In genomic region chr2L:22018861-22019270, dm6 we compare ENCODE assay signal across 7 fruit fly cellular contexts.
TF ChIP-seq lines count a peak whose summit lies in the region.

Gene tio (plus strand): TSS chr2L:22019208.

- TF ChIP-seq CTCF in whole organism, embryonic (GFP tag; optimal IDR thresholded peaks at IDR 0.05; lab: Kevin White, UChicago): no peak

TF ChIP-seq in Kc167, 6 proteins besides CTCF, POLR2A, EP300 and RAD21:
- TF ChIP-seq Myc (optimal IDR thresholded peaks at IDR 0.05; lab: Kevin White, UChicago) (no peak), Sin3A (optimal IDR thresholded peaks at IDR 0.05; lab: Kevin White, UChicago) (no peak), ttk (optimal IDR thresholded peaks at IDR 0.05; lab: Kevin White, UChicago) (no peak), insv (optimal IDR thresholded peaks at IDR 0.05; lab: Kevin White, UChicago) (peak; percentile 68)
TF ChIP-seq in Kc167: peak in this region for 1.

TF ChIP-seq in whole organism, 6 proteins besides CTCF, POLR2A, EP300 and RAD21:
- TF ChIP-seq CG8478 (optimal IDR thresholded peaks at IDR 0.05; lab: Kevin White, UChicago) (no peak), Dll (optimal IDR thresholded peaks at IDR 0.05; lab: Kevin White, UChicago) (peak; percentile 96)

TF ChIP-seq in whole organism, adult, 20 proteins besides CTCF, POLR2A, EP300 and RAD21:
- no peak for TF ChIP-seq cnc (optimal IDR thresholded peaks at IDR 0.05; lab: Kevin White, UChicago)
- TF ChIP-seq CG1620 (GFP tag; optimal IDR thresholded peaks at IDR 0.05; lab: Kevin White, UChicago): no peak
- TF ChIP-seq pad (GFP tag; optimal IDR thresholded peaks at IDR 0.05; lab: Kevin White, UChicago): peak; percentile 97
- no peak for TF ChIP-seq ovo (GFP tag; optimal IDR thresholded peaks at IDR 0.05; lab: Kevin White, UChicago)

TF ChIP-seq in whole organism, embryonic, 481 proteins besides CTCF, POLR2A, EP300 and RAD21 (continues in another document):
- TF ChIP-seq ranshi (GFP tag; IDR thresholded peaks at IDR 0.05; lab: Robert Waterston, UW) (no peak), Myb (GFP tag; optimal IDR thresholded peaks at IDR 0.05; lab: Kevin White, UChicago) (no peak), Six4 (GFP tag; optimal IDR thresholded peaks at IDR 0.05; lab: Kevin White, UChicago) (no peak), hth (optimal IDR thresholded peaks at IDR 0.05; lab: Kevin White, UChicago) (peak; percentile 29), tll (GFP tag; optimal IDR thresholded peaks at IDR 0.05; lab: Kevin White, UChicago) (peak in 1 of 2 experiments; percentile 18), Hr3 (GFP tag; optimal IDR thresholded peaks at IDR 0.05; lab: Kevin White, UChicago) (no peak), CG2129 (GFP tag; IDR thresholded peaks at IDR 0.05; lab: Robert Waterston, UW; ENCODE audit: partially characterized antibody) (peak; percentile 26; the same call in 1 of the 2 replicates), emc (GFP tag; optimal IDR thresholded peaks at IDR 0.05; lab: Kevin White, UChicago) (no peak), Hmx (GFP tag; optimal IDR thresholded peaks at IDR 0.05; lab: Kevin White, UChicago) (no peak), aop (GFP tag; IDR thresholded peaks at IDR 0.05; lab: Robert Waterston, UW) (no peak), CG15479 (GFP tag; optimal IDR thresholded peaks at IDR 0.05; lab: Kevin White, UChicago) (no peak), twi (tag; optimal IDR thresholded peaks at IDR 0.05; lab: Kevin White, UChicago) (no peak), CG4282 (GFP tag; optimal IDR thresholded peaks at IDR 0.05; lab: Kevin White, UChicago) (no peak), wek (GFP tag; optimal IDR thresholded peaks at IDR 0.05; lab: Kevin White, UChicago) (no peak), HLHmδ (GFP tag; optimal IDR thresholded peaks at IDR 0.05; lab: Kevin White, UChicago) (peak; percentile 43), seq (GFP tag; IDR thresholded peaks at IDR 0.05; lab: Robert Waterston, UW) (no peak), Dip3 (GFP tag; optimal IDR thresholded peaks at IDR 0.05; lab: Kevin White, UChicago) (no peak), CG12155 (GFP tag; optimal IDR thresholded peaks at IDR 0.05; lab: Kevin White, UChicago) (no peak), dan (GFP tag; IDR thresholded peaks at IDR 0.05; lab: Robert Waterston, UW) (no peak), hbn (GFP tag; IDR thresholded peaks at IDR 0.05; lab: Robert Waterston, UW; ENCODE audit: partially characterized antibody) (peak; percentile 61), odd (GFP tag; optimal IDR thresholded peaks at IDR 0.05; lab: Kevin White, UChicago) (no peak)

TF ChIP-seq in whole organism, prepupa, 60 proteins besides CTCF, POLR2A, EP300 and RAD21 (continues in another document):
- TF ChIP-seq CG10669 (GFP tag; optimal IDR thresholded peaks at IDR 0.05; lab: Kevin White, UChicago): no peak
- no peak for TF ChIP-seq CG15336 (GFP tag; IDR thresholded peaks at IDR 0.05; lab: Robert Waterston, UW)
- no peak for TF ChIP-seq CG3919 (GFP tag; optimal IDR thresholded peaks at IDR 0.05; lab: Kevin White, UChicago)
- TF ChIP-seq CG6163 (GFP tag; IDR thresholded peaks at IDR 0.05; lab: Robert Waterston, UW): peak; percentile 33; the same call in 2 of the 3 replicates
- no peak for TF ChIP-seq CG34406 (GFP tag; optimal IDR thresholded peaks at IDR 0.05; lab: Kevin White, UChicago)
- no peak for TF ChIP-seq Eip93F (GFP tag; optimal IDR thresholded peaks at IDR 0.05; lab: Kevin White, UChicago)
- peak; percentile 25 for TF ChIP-seq CG7368 (GFP tag; optimal IDR thresholded peaks at IDR 0.05; lab: Kevin White, UChicago)
- TF ChIP-seq CG31627 (GFP tag; optimal IDR thresholded peaks at IDR 0.05; lab: Kevin White, UChicago): no peak
- TF ChIP-seq Sox102F (GFP tag; optimal IDR thresholded peaks at IDR 0.05; lab: Kevin White, UChicago): peak; percentile 34
- TF ChIP-seq CG11294 (GFP tag; IDR thresholded peaks at IDR 0.05; lab: Robert Waterston, UW): no peak
- TF ChIP-seq Hr39 (GFP tag; optimal IDR thresholded peaks at IDR 0.05; lab: Kevin White, UChicago): no peak
- no peak for TF ChIP-seq CG6792 (GFP tag; optimal IDR thresholded peaks at IDR 0.05; lab: Kevin White, UChicago)
- TF ChIP-seq CG6854 (GFP tag; optimal IDR thresholded peaks at IDR 0.05; lab: Kevin White, UChicago): no peak
- no peak for TF ChIP-seq lz (GFP tag; optimal IDR thresholded peaks at IDR 0.05; lab: Kevin White, UChicago)
- TF ChIP-seq CG8119 (GFP tag; IDR thresholded peaks at IDR 0.05; lab: Robert Waterston, UW): 0 out of 3 replicates have a peak, but pooled peaks have one; percentile 15
- TF ChIP-seq Smox (GFP tag; optimal IDR thresholded peaks at IDR 0.05; lab: Kevin White, UChicago): no peak
- no peak for TF ChIP-seq Hr4 (GFP tag; optimal IDR thresholded peaks at IDR 0.05; lab: Kevin White, UChicago)
- TF ChIP-seq CG11902 (GFP tag; optimal IDR thresholded peaks at IDR 0.05; lab: Kevin White, UChicago): no peak
- TF ChIP-seq CG16779 (tag; optimal IDR thresholded peaks at IDR 0.05; lab: Kevin White, UChicago): no peak
- peak; percentile 79 for TF ChIP-seq Eip78C (GFP tag; lab: Kevin White, UChicago)
- TF ChIP-seq OdsH (GFP tag; optimal IDR thresholded peaks at IDR 0.05; lab: Kevin White, UChicago): no peak
- TF ChIP-seq eg (GFP tag; IDR thresholded peaks at IDR 0.05; lab: Robert Waterston, UW): peak; percentile 37; the same call in 1 of the 3 replicates

TF ChIP-seq in whole organism, pupa, 21 proteins besides CTCF, POLR2A, EP300 and RAD21:
- TF ChIP-seq D1 (tag; optimal IDR thresholded peaks at IDR 0.05; lab: Kevin White, UChicago) (no peak), CG13204 (GFP tag; optimal IDR thresholded peaks at IDR 0.05; lab: Kevin White, UChicago) (peak; percentile 5), CG9948 (tag; optimal IDR thresholded peaks at IDR 0.05; lab: Kevin White, UChicago) (no peak), EcR (GFP tag; optimal IDR thresholded peaks at IDR 0.05; lab: Kevin White, UChicago) (no peak), CG17806 (tag; optimal IDR thresholded peaks at IDR 0.05; lab: Kevin White, UChicago) (no peak), fd96Ca (GFP tag; IDR thresholded peaks at IDR 0.05; lab: Robert Waterston, UW) (peak; percentile 58; the same call in 2 of the 3 replicates), CG10348 (GFP tag; IDR thresholded peaks at IDR 0.05; lab: Robert Waterston, UW) (no peak), CG4496 (GFP tag; IDR thresholded peaks at IDR 0.05; lab: Robert Waterston, UW) (no peak), Ets98B (GFP tag; IDR thresholded peaks at IDR 0.05; lab: Robert Waterston, UW) (0 out of 2 replicates have a peak, but pooled peaks have one; percentile 38), CG14655 (GFP tag; optimal IDR thresholded peaks at IDR 0.05; lab: Kevin White, UChicago) (no peak), CG32121 (GFP tag; IDR thresholded peaks at IDR 0.05; lab: Robert Waterston, UW) (no peak; the same call in none of the 2 replicates), Pif1B (GFP tag; optimal IDR thresholded peaks at IDR 0.05; lab: Kevin White, UChicago) (peak; percentile 18), CG8159 (tag; optimal IDR thresholded peaks at IDR 0.05; lab: Kevin White, UChicago) (no peak), CG12605 (GFP tag; IDR thresholded peaks at IDR 0.05; lab: Robert Waterston, UW) (no peak), CG34367 (tag; optimal IDR thresholded peaks at IDR 0.05; lab: Kevin White, UChicago) (no peak), CG15710 (tag; optimal IDR thresholded peaks at IDR 0.05; lab: Kevin White, UChicago) (no peak), Snoo (tag; optimal IDR thresholded peaks at IDR 0.05; lab: Kevin White, UChicago) (no peak), CG8301 (tag; optimal IDR thresholded peaks at IDR 0.05; lab: Kevin White, UChicago) (no peak), rn (GFP tag; IDR thresholded peaks at IDR 0.05; lab: Robert Waterston, UW) (no peak), Pif1A (GFP tag; optimal IDR thresholded peaks at IDR 0.05; lab: Kevin White, UChicago) (no peak), gl (tag; optimal IDR thresholded peaks at IDR 0.05; lab: Kevin White, UChicago) (no peak)
TF ChIP-seq in whole organism, pupa: peak in this region for 4.

TF ChIP-seq in whole organism, wandering third instar larva, 38 proteins besides CTCF, POLR2A, EP300 and RAD21:
- TF ChIP-seq pan (optimal IDR thresholded peaks at IDR 0.05; lab: Kevin White, UChicago) (no peak), dl (GFP tag; optimal IDR thresholded peaks at IDR 0.05; lab: Kevin White, UChicago; ENCODE audit: insufficient read depth in 1 of 2, partially characterized antibody in 2 of 2) (peak; percentile 91 to 93), brk (GFP tag; optimal IDR thresholded peaks at IDR 0.05; lab: Kevin White, UChicago) (peak; percentile 25), CrebA (GFP tag; optimal IDR thresholded peaks at IDR 0.05; lab: Kevin White, UChicago; ENCODE audit: borderline replicate concordance) (peak; percentile 65), Vsx2 (GFP tag; optimal IDR thresholded peaks at IDR 0.05; lab: Kevin White, UChicago; ENCODE audit: partially characterized antibody) (peak; percentile 88), rgr (GFP tag; optimal IDR thresholded peaks at IDR 0.05; lab: Kevin White, UChicago) (peak; percentile 9), sage (GFP tag; optimal IDR thresholded peaks at IDR 0.05; lab: Kevin White, UChicago) (no peak), Dif (GFP tag; optimal IDR thresholded peaks at IDR 0.05; lab: Kevin White, UChicago; ENCODE audit: partially characterized antibody) (peak; percentile 97), psq (GFP tag; optimal IDR thresholded peaks at IDR 0.05; lab: Kevin White, UChicago) (peak; percentile 15), Sp1 (GFP tag; optimal IDR thresholded peaks at IDR 0.05; lab: Kevin White, UChicago) (no peak), dsf (GFP tag; optimal IDR thresholded peaks at IDR 0.05; lab: Kevin White, UChicago; ENCODE audit: borderline replicate concordance) (no peak), Rel (GFP tag; optimal IDR thresholded peaks at IDR 0.05; lab: Kevin White, UChicago) (no peak), Rel (tag; optimal IDR thresholded peaks at IDR 0.05; lab: Kevin White, UChicago) (no peak), h (GFP tag; optimal IDR thresholded peaks at IDR 0.05; lab: Kevin White, UChicago) (peak; percentile 43), ey (GFP tag; optimal IDR thresholded peaks at IDR 0.05; lab: Kevin White, UChicago) (no peak), Myc (optimal IDR thresholded peaks at IDR 0.05; lab: Kevin White, UChicago) (no peak), Hnf4 (GFP tag; optimal IDR thresholded peaks at IDR 0.05; lab: Kevin White, UChicago) (peak; percentile 14), Hr83 (GFP tag; optimal IDR thresholded peaks at IDR 0.05; lab: Kevin White, UChicago; ENCODE audit: poor library complexity, severe bottlenecking) (peak; percentile 87), Jra (GFP tag; optimal IDR thresholded peaks at IDR 0.05; lab: Kevin White, UChicago) (peak; percentile 69), woc (GFP tag; optimal IDR thresholded peaks at IDR 0.05; lab: Kevin White, UChicago) (no peak), Mio (GFP tag; optimal IDR thresholded peaks at IDR 0.05; lab: Kevin White, UChicago) (no peak), dmrt93B (GFP tag; optimal IDR thresholded peaks at IDR 0.05; lab: Kevin White, UChicago) (no peak)
TF ChIP-seq in whole organism, wandering third instar larva: peak in this region for 11.
